Worm (Caenorhabditis elegans) whole organism, young adult: ENCODE data around the gene let-805.

Experiments used
- ceh-40 ChIP-seq: fragments of 200-800 bp; sonication (Bioruptor generic); IDR thresholded peaks from 2 replicates; pipeline ENCODE4 v1.3.6; 2022; ENCODE audit warnings: missing genetic modification characterization, missing compliant biosample characterization
- gei-17 ChIP-seq: fragments of 200-800 bp; sonication (Bioruptor generic); optimal IDR thresholded peaks from 2 replicates; lab custom pipeline; 2018; ENCODE audit warnings: mild to moderate bottlenecking, missing genetic modification characterization, missing compliant biosample characterization
- unc-130 ChIP-seq: sonication (generic microtip); optimal IDR thresholded peaks from 2 replicates; lab custom pipeline; 2016; ENCODE audit warnings: missing genetic modification reagents, missing genetic modification characterization, missing compliant biosample characterization

ce11 chrIII:2686663-2687062 is 28.8 kb downstream of the let-805 start:
- TF ChIP-seq gei-17 (no peak), ceh-40 (GFP tag; lab: Robert Waterston, UW) (no peak), unc-130 (no peak)
